Fruit fly (Drosophila melanogaster) whole organism, embryonic: ENCODE results near the gene CG4896.

Experiments
- Ada2b ChIP-seq: fragments of 200-800 bp; sonication (Bioruptor generic); IDR thresholded peaks from 2 replicates; pipeline ENCODE4 v1.3.6; 2022; ENCODE audit warnings: missing biosample characterization, missing genetic modification characterization
- Antp ChIP-seq: fragments of 200-800 bp; sonication (Bioruptor generic); optimal IDR thresholded peaks from 3 replicates; lab custom pipeline; 2016; ENCODE audit warnings: missing biosample characterization, missing genetic modification characterization
- Asciz ChIP-seq: fragments of 200-800 bp; sonication (Bioruptor generic); optimal IDR thresholded peaks from 2 replicates; lab custom pipeline; 2017; ENCODE audit warnings: missing biosample characterization, mild to moderate bottlenecking, missing genetic modification characterization, missing genetic modification reagents
- CG13287 ChIP-seq: fragments of 200-800 bp; sonication (Bioruptor generic); IDR thresholded peaks from 2 replicates; pipeline ENCODE4 v1.3.6; 2022; ENCODE audit warnings: missing biosample characterization, missing genetic modification characterization; ENCODE audit not compliant: partially characterized antibody
- CG13775 ChIP-seq: fragments of 200-800 bp; sonication (Bioruptor generic); optimal IDR thresholded peaks from 3 replicates; lab custom pipeline; 2017; ENCODE audit warnings: missing biosample characterization, mild to moderate bottlenecking, missing genetic modification characterization
- CG13894 ChIP-seq: fragments of 200-800 bp; sonication (Bioruptor generic); optimal IDR thresholded peaks from 3 replicates; lab custom pipeline; 2018; ENCODE audit warnings: missing biosample characterization, mild to moderate bottlenecking, missing genetic modification characterization, moderate library complexity
- CG14965 ChIP-seq: fragments of 200-800 bp; sonication (Bioruptor generic); optimal IDR thresholded peaks from 2 replicates; lab custom pipeline; 2016; ENCODE audit warnings: missing biosample characterization, missing genetic modification characterization, borderline replicate concordance
- CG15269 ChIP-seq: fragments of 200-800 bp; sonication (Bioruptor generic); optimal IDR thresholded peaks from 2 replicates; lab custom pipeline; 2018; ENCODE audit warnings: missing biosample characterization, mild to moderate bottlenecking, missing genetic modification characterization, moderate library complexity
- CG15514 ChIP-seq: fragments of 200-800 bp; sonication (Bioruptor generic); optimal IDR thresholded peaks from 3 replicates; lab custom pipeline; 2017; ENCODE audit warnings: missing biosample characterization, missing genetic modification characterization, mild to moderate bottlenecking, moderate library complexity, missing genetic modification reagents
- CG15601 ChIP-seq: fragments of 200-800 bp; sonication (Bioruptor generic); optimal IDR thresholded peaks from 3 replicates; lab custom pipeline; 2019; ENCODE audit warnings: missing biosample characterization, mild to moderate bottlenecking, missing genetic modification characterization, moderate library complexity
- CG16813 ChIP-seq: fragments of 200-800 bp; sonication (Bioruptor generic); IDR thresholded peaks from 3 replicates; pipeline ENCODE4 v1.3.6; 2022; ENCODE audit warnings: missing biosample characterization, missing genetic modification characterization; ENCODE audit not compliant: partially characterized antibody
- CG18011 ChIP-seq: fragments of 200-800 bp; sonication (Bioruptor generic); optimal IDR thresholded peaks from 2 replicates; lab custom pipeline; 2017; ENCODE audit warnings: missing biosample characterization, missing genetic modification characterization, mild to moderate bottlenecking, moderate library complexity, missing genotype
- CG30403 ChIP-seq: fragments of 200-800 bp; sonication (Bioruptor generic); optimal IDR thresholded peaks from 3 replicates; lab custom pipeline; 2016; ENCODE audit warnings: missing biosample characterization, missing genetic modification characterization
- CG3065 ChIP-seq: fragments of 200-800 bp; sonication (Bioruptor generic); optimal IDR thresholded peaks from 2 replicates; lab custom pipeline; 2016; ENCODE audit warnings: missing biosample characterization, missing genetic modification characterization
- CG31388 ChIP-seq: fragments of 200-800 bp; sonication (Bioruptor generic); optimal IDR thresholded peaks from 2 replicates; lab custom pipeline; 2016; ENCODE audit warnings: missing biosample characterization, missing genetic modification characterization
- CG4707 ChIP-seq: fragments of 200-800 bp; sonication (Bioruptor generic); optimal IDR thresholded peaks from 2 replicates; lab custom pipeline; 2018; ENCODE audit warnings: missing biosample characterization, mild to moderate bottlenecking, missing genetic modification characterization, moderate library complexity
- CG5245 ChIP-seq: fragments of 200-800 bp; sonication (Bioruptor generic); optimal IDR thresholded peaks from 3 replicates; lab custom pipeline; 2016; ENCODE audit warnings: missing biosample characterization, missing genetic modification characterization
- CG6654 ChIP-seq: fragments of 200-800 bp; sonication (Bioruptor generic); optimal IDR thresholded peaks from 2 replicates; lab custom pipeline; 2017; ENCODE audit warnings: missing biosample characterization, mild to moderate bottlenecking, missing genetic modification characterization
- CG7786 ChIP-seq: fragments of 200-800 bp; sonication (Bioruptor generic); optimal IDR thresholded peaks from 2 replicates; lab custom pipeline; 2016; ENCODE audit warnings: missing biosample characterization, missing genetic modification characterization
- CG9932 ChIP-seq: fragments of 200-800 bp; sonication (Bioruptor generic); IDR thresholded peaks from 2 replicates; pipeline ENCODE4 v1.3.6; 2022; ENCODE audit warnings: missing biosample characterization, missing genetic modification characterization
- CTCF ChIP-seq: fragments of 200-800 bp; sonication (Bioruptor generic); optimal IDR thresholded peaks from 2 replicates; lab custom pipeline; 2017; ENCODE audit warnings: missing biosample characterization, mild to moderate bottlenecking, missing genetic modification characterization, moderate library complexity
- D19B ChIP-seq: fragments of 200-800 bp; sonication (Bioruptor generic); optimal IDR thresholded peaks from 2 replicates; lab custom pipeline; 2017; ENCODE audit warnings: missing biosample characterization, mild to moderate bottlenecking, missing genetic modification characterization
- Dfd ChIP-seq, 2 experiments: fragments of >200 bp; optimal IDR thresholded peaks; 2 replicates each; lab custom pipeline; 2017; ENCODE audit warnings: missing biosample characterization in 2 of 2, missing genetic modification characterization in 2 of 2
- Dip3 ChIP-seq: fragments of 200-800 bp; sonication (Bioruptor generic); optimal IDR thresholded peaks from 3 replicates; lab custom pipeline; 2016; ENCODE audit warnings: missing biosample characterization, missing genetic modification characterization
- Dp ChIP-seq: fragments of 200-800 bp; sonication (Bioruptor generic); optimal IDR thresholded peaks from 2 replicates; lab custom pipeline; 2018; ENCODE audit warnings: missing biosample characterization, mild to moderate bottlenecking, missing genetic modification characterization, moderate library complexity
- ERR ChIP-seq: fragments of 200-800 bp; sonication (Bioruptor generic); optimal IDR thresholded peaks from 2 replicates; lab custom pipeline; 2016; ENCODE audit warnings: missing biosample characterization, missing genetic modification characterization
- Elba2 ChIP-seq: fragments of 200-800 bp; sonication (Bioruptor generic); optimal IDR thresholded peaks from 3 replicates; lab custom pipeline; 2016; ENCODE audit warnings: missing biosample characterization, missing genetic modification characterization
- Gsc ChIP-seq: fragments of 200-800 bp; sonication (Bioruptor generic); IDR thresholded peaks from 2 replicates; pipeline ENCODE4 v1.3.6; 2022; ENCODE audit warnings: missing biosample characterization, missing genetic modification characterization
- Gug ChIP-seq: fragments of 200-800 bp; sonication (Bioruptor generic); IDR thresholded peaks from 4 replicates; pipeline ENCODE4 v1.3.6; 2022; ENCODE audit warnings: missing biosample characterization, missing genetic modification characterization
- HLH4C ChIP-seq: fragments of 200-800 bp; sonication (Bioruptor generic); IDR thresholded peaks from 3 replicates; pipeline ENCODE4 v1.3.6; 2022; ENCODE audit warnings: missing biosample characterization, missing genetic modification characterization; ENCODE audit not compliant: partially characterized antibody
- Hand ChIP-seq: fragments of 200-800 bp; sonication (Bioruptor generic); optimal IDR thresholded peaks from 2 replicates; lab custom pipeline; 2017; ENCODE audit warnings: mild to moderate bottlenecking, missing biosample characterization, missing genetic modification reagents, missing genetic modification characterization
- Hmx ChIP-seq: fragments of 200-800 bp; sonication (Bioruptor generic); optimal IDR thresholded peaks from 2 replicates; lab custom pipeline; 2016; ENCODE audit warnings: missing biosample characterization, missing genetic modification characterization
- Hsf ChIP-seq: fragments of 200-800 bp; sonication (Bioruptor generic); optimal IDR thresholded peaks from 3 replicates; lab custom pipeline; 2016; ENCODE audit warnings: missing biosample characterization, missing genetic modification characterization
- Lpt ChIP-seq: fragments of >200 bp; optimal IDR thresholded peaks from 2 replicates; lab custom pipeline; 2018; ENCODE audit warnings: missing biosample characterization, missing genetic modification characterization
- Nf-YB ChIP-seq: fragments of 200-800 bp; sonication (Bioruptor generic); optimal IDR thresholded peaks from 3 replicates; lab custom pipeline; 2019; ENCODE audit warnings: missing biosample characterization, mild to moderate bottlenecking, missing genetic modification characterization, moderate library complexity
- PHDP ChIP-seq: fragments of 200-800 bp; sonication (Bioruptor generic); optimal IDR thresholded peaks from 3 replicates; lab custom pipeline; 2018; ENCODE audit warnings: missing biosample characterization, mild to moderate bottlenecking, missing genetic modification characterization, moderate library complexity
- Tbp ChIP-seq: fragments of >200 bp; optimal IDR thresholded peaks from 2 replicates; lab custom pipeline; 2018; ENCODE audit warnings: missing biosample characterization, missing genetic modification characterization
- YL-1 ChIP-seq: fragments of 200-800 bp; sonication (Bioruptor generic); optimal IDR thresholded peaks from 3 replicates; lab custom pipeline; 2017; ENCODE audit warnings: missing biosample characterization, mild to moderate bottlenecking, missing genetic modification characterization
- eve ChIP-seq, 2 experiments: fragments of >200 bp; optimal IDR thresholded peaks; 2 replicates each; lab custom pipeline; 2017; ENCODE audit warnings: missing biosample characterization in 2 of 2, missing genetic modification characterization in 2 of 2
- ftz-f1 ChIP-seq: fragments of 200-800 bp; sonication (Bioruptor generic); optimal IDR thresholded peaks from 2 replicates; lab custom pipeline; 2016; ENCODE audit warnings: missing biosample characterization, missing genetic modification characterization
- gce ChIP-seq: fragments of 200-800 bp; sonication (Bioruptor generic); IDR thresholded peaks from 3 replicates; pipeline ENCODE4 v1.3.6; 2022; ENCODE audit warnings: missing biosample characterization, missing genetic modification characterization
- ham ChIP-seq: fragments of 200-800 bp; sonication (Bioruptor generic); IDR thresholded peaks from 2 replicates; pipeline ENCODE4 v1.3.6; 2022; ENCODE audit warnings: missing biosample characterization, missing genetic modification characterization
- jigr1 ChIP-seq: fragments of 200-800 bp; sonication (Bioruptor generic); IDR thresholded peaks from 3 replicates; pipeline ENCODE4 v1.3.6; 2022; ENCODE audit warnings: missing biosample characterization, missing genetic modification characterization
- ken ChIP-seq: fragments of 200-800 bp; sonication (Bioruptor generic); IDR thresholded peaks from 3 replicates; pipeline ENCODE4 v1.3.6; 2022; ENCODE audit warnings: missing biosample characterization, missing genetic modification characterization
- lab ChIP-seq: fragments of 200-800 bp; sonication (Bioruptor generic); optimal IDR thresholded peaks from 3 replicates; lab custom pipeline; 2017; ENCODE audit warnings: missing biosample characterization, missing genetic modification characterization, mild to moderate bottlenecking, moderate library complexity, missing genetic modification reagents
- nmo ChIP-seq: fragments of 200-800 bp; sonication (Bioruptor generic); optimal IDR thresholded peaks from 2 replicates; lab custom pipeline; 2018; ENCODE audit warnings: missing biosample characterization, mild to moderate bottlenecking, missing genetic modification characterization, moderate library complexity
- oc ChIP-seq: fragments of 200-800 bp; sonication (Bioruptor generic); optimal IDR thresholded peaks from 2 replicates; lab custom pipeline; 2018; ENCODE audit warnings: missing biosample characterization, mild to moderate bottlenecking, missing genetic modification characterization, moderate library complexity
- rib ChIP-seq: fragments of 200-800 bp; sonication (Bioruptor generic); IDR thresholded peaks from 2 replicates; pipeline ENCODE4 v1.3.6; 2022; ENCODE audit warnings: missing biosample characterization, missing genetic modification characterization
- unpg ChIP-seq: fragments of 200-800 bp; sonication (Bioruptor generic); optimal IDR thresholded peaks from 3 replicates; lab custom pipeline; 2018; ENCODE audit warnings: missing biosample characterization, mild to moderate bottlenecking, missing genetic modification characterization, moderate library complexity

CG4896 gene

DNA sequence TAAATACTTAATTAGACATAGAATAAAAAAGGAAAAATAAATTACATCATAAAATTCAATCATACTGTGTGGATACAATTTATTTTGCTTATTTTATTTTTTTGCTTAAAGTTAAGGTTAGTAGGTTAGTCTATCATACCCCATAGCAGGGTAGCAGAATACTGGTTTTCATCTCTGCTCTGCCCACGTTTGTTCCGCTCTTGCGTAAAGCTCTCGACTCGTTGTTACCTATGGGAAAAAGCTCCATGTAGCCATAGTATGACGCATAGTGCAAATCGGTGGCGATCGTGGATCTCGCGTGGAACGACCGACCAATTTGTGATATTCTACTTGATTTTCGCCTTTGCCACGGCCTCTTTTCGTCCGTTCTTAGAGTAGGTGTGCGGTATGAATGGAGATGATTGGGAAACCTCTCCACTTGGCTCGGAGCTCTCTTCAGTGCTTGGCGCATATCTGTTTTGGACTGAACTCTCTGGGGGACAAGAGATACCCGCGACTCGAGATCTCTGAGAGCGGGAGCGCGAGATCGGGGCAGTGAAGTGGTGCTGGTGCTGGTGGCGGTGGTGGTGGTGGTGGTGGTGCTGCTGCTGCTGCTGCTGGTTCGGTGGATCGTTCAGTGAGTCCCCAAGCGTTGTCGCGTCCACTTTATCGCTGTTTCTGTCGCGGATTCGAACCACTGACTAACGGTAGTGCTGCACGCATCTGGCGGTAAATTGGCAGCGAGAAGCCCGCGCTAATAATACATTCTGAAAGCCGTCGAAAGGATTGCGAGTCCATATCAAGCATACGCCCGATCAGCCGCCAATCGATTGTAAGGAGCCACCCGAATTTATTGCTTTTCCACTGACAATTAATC is 8.4 kb downstream of the CG4896 start, which contains the start of gene CG5001 (continued):
- TF ChIP-seq ham (GFP tag; lab: Robert Waterston, UW) (no peak), CG31388 (peak; percentile 70), Elba2 (no peak), Hand (GFP tag; lab: Kevin White, UChicago) (peak; percentile 57), Gug (GFP tag; lab: Robert Waterston, UW) (peak; percentile 76; the same call in 3 of the 4 replicates), CG14965 (GFP tag; lab: Kevin White, UChicago) (no peak), Ada2b (peak; percentile 79), Hsf (GFP tag; lab: Kevin White, UChicago) (peak; percentile 79), CG30403 (peak; percentile 88), ftz-f1 (GFP tag; lab: Kevin White, UChicago) (peak; percentile 40), Asciz (no peak), rib (GFP tag; lab: Robert Waterston, UW) (peak; percentile 62), CG13775 (GFP tag; lab: Kevin White, UChicago) (peak; percentile 61), PHDP (tag; lab: Kevin White, UChicago) (peak; percentile 94), Hmx (peak; percentile 26), HLH4C (GFP tag; lab: Robert Waterston, UW) (0 out of 3 replicates have a peak, but pooled peaks have one; percentile 22), Dfd (GFP tag; optimal IDR thresholded peaks at IDR 0.05; lab: Kevin White, UChicago) (peak in 1 of 2 experiments; percentile 48), Gsc (peak; percentile 40; the same call in 1 of the 2 replicates), Dip3 (GFP tag; lab: Kevin White, UChicago) (peak; percentile 41), D19B (GFP tag; lab: Kevin White, UChicago) (peak; percentile 98), CG5245 (GFP tag; lab: Kevin White, UChicago) (peak; percentile 82), eve (GFP tag; optimal IDR thresholded peaks at IDR 0.05; lab: Kevin White, UChicago) (no peak), Dp (no peak), CG16813 (GFP tag; lab: Robert Waterston, UW) (peak; percentile 35; the same call in 1 of the 3 replicates), YL-1 (GFP tag; lab: Kevin White, UChicago) (peak; percentile 51), unpg (peak; percentile 93), CG7786 (GFP tag; lab: Kevin White, UChicago) (peak; percentile 53), Tbp (GFP tag; lab: Kevin White, UChicago) (no peak), oc (tag; lab: Kevin White, UChicago) (peak; percentile 82), CG9932 (peak; percentile 88), CG13287 (peak; percentile 58), CG15601 (tag; lab: Kevin White, UChicago) (peak; percentile 76), CG15269 (tag; lab: Kevin White, UChicago) (peak; percentile 93), nmo (peak; percentile 87), Lpt (no peak), CG18011 (peak; percentile 57), Nf-YB (GFP tag; lab: Kevin White, UChicago) (peak; percentile 60), CG4707 (GFP tag; lab: Kevin White, UChicago) (peak; percentile 70), CG6654 (GFP tag; lab: Kevin White, UChicago) (peak; percentile 47), ken (GFP tag; lab: Robert Waterston, UW) (peak; percentile 63; the same call in 1 of the 3 replicates), Antp (GFP tag; lab: Kevin White, UChicago) (peak; percentile 77), CG3065 (GFP tag; lab: Kevin White, UChicago) (no peak), CG15514 (peak; percentile 93), CTCF (peak; percentile 65), gce (peak; percentile 89), CG13894 (tag; lab: Kevin White, UChicago) (peak; percentile 86), lab (peak; percentile 94), ERR (peak; percentile 50), jigr1 (GFP tag; lab: Robert Waterston, UW) (no peak)
